Fruit fly (Drosophila melanogaster): Measurements from ENCODE around the gene RpS14b.

DNA sequence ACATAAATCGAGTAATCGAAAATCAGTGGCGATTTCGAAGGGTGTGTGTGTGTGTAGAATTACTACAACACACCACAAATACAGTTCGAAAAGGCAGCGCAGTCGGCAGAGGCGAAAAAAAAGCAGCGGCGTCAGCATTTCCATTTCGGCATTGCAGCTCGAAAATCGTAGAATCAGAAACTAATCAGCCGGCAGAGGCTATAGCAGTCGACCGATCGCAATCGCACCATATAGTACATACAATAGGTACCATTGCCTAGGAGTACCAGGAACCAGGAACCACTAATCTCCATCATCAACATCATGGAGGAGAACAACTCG, 25.7 kb upstream of the RpS14b start:
- no peak for TF ChIP-seq CG8478 (optimal IDR thresholded peaks at IDR 0.05)
- no peak for TF ChIP-seq pan (optimal IDR thresholded peaks at IDR 0.05)
- no peak for TF ChIP-seq psq (optimal IDR thresholded peaks at IDR 0.05)
